Worm (Caenorhabditis elegans) whole organism, late embryonic: ENCODE data around the gene Y54G2A.36.

ENCODE experiments used
- C08G9.2 ChIP-seq: sonication (generic microtip); optimal IDR thresholded peaks from 2 replicates; lab custom pipeline; 2016; ENCODE audit warnings: mild to moderate bottlenecking, missing genetic modification characterization, moderate library complexity, missing compliant biosample characterization
- F13H6.1 ChIP-seq: sonication (generic microtip); optimal IDR thresholded peaks from 2 replicates; lab custom pipeline; 2016; ENCODE audit warnings: missing genetic modification characterization, missing compliant biosample characterization
- K09A11.1 ChIP-seq: sonication (generic microtip); optimal IDR thresholded peaks from 2 replicates; lab custom pipeline; 2017; ENCODE audit warnings: antibody characterized with exemption, mild to moderate bottlenecking, missing genetic modification characterization, missing compliant biosample characterization; ENCODE audit not compliant: insufficient read depth
- Y22D7AL.16 ChIP-seq: sonication (generic microtip); optimal IDR thresholded peaks from 2 replicates; lab custom pipeline; 2016; ENCODE audit warnings: missing genetic modification characterization, missing compliant biosample characterization
- ahr-1 ChIP-seq: sonication (generic microtip); optimal IDR thresholded peaks from 2 replicates; lab custom pipeline; 2016; ENCODE audit warnings: missing genetic modification characterization, missing compliant biosample characterization
- ceh-22 ChIP-seq: sonication (generic microtip); optimal IDR thresholded peaks from 2 replicates; lab custom pipeline; 2017; ENCODE audit warnings: missing biosample characterization, missing genetic modification characterization
- ceh-24 ChIP-seq: sonication (generic microtip); optimal IDR thresholded peaks from 2 replicates; lab custom pipeline; 2016; ENCODE audit warnings: mild to moderate bottlenecking, missing genetic modification characterization, missing compliant biosample characterization
- ceh-31 ChIP-seq: sonication (generic microtip); optimal IDR thresholded peaks from 2 replicates; lab custom pipeline; 2016; ENCODE audit warnings: missing genetic modification characterization, missing compliant biosample characterization
- ceh-34 ChIP-seq: sonication (generic microtip); optimal IDR thresholded peaks from 2 replicates; lab custom pipeline; 2016; ENCODE audit warnings: mild to moderate bottlenecking, missing genetic modification characterization, missing compliant biosample characterization
- dve-1 ChIP-seq: sonication (generic microtip); optimal IDR thresholded peaks from 2 replicates; lab custom pipeline; 2017; ENCODE audit warnings: antibody characterized with exemption, mild to moderate bottlenecking, missing genetic modification characterization, missing compliant biosample characterization
- elt-2 ChIP-seq: sonication (generic microtip); optimal IDR thresholded peaks from 2 replicates; lab custom pipeline; 2016; ENCODE audit warnings: missing genetic modification reagents, missing genetic modification characterization, missing compliant biosample characterization
- elt-4 ChIP-seq: sonication (generic microtip); optimal IDR thresholded peaks from 2 replicates; lab custom pipeline; 2016; ENCODE audit warnings: missing genetic modification characterization, missing compliant biosample characterization
- ets-4 ChIP-seq: sonication (generic microtip); optimal IDR thresholded peaks from 2 replicates; lab custom pipeline; 2016; ENCODE audit warnings: missing genetic modification characterization, missing compliant biosample characterization
- fkh-6 ChIP-seq: sonication (generic microtip); optimal IDR thresholded peaks from 2 replicates; lab custom pipeline; 2016; ENCODE audit warnings: missing genetic modification characterization, missing compliant biosample characterization
- hlh-30 ChIP-seq: sonication (generic microtip); optimal IDR thresholded peaks from 2 replicates; lab custom pipeline; 2017; ENCODE audit warnings: antibody characterized with exemption, missing genetic modification characterization, missing compliant biosample characterization; ENCODE audit not compliant: insufficient read depth
- hlh-6 ChIP-seq: sonication (generic microtip); optimal IDR thresholded peaks from 2 replicates; lab custom pipeline; 2016; ENCODE audit warnings: missing genotype, missing genetic modification characterization, missing compliant biosample characterization
- lin-11 ChIP-seq: fragments of 200-800 bp; sonication (Bioruptor generic); optimal IDR thresholded peaks from 2 replicates; lab custom pipeline; 2018; ENCODE audit warnings: mild to moderate bottlenecking, missing genetic modification characterization, missing compliant biosample characterization
- mec-3 ChIP-seq: sonication (generic microtip); optimal IDR thresholded peaks from 2 replicates; lab custom pipeline; 2016; ENCODE audit warnings: borderline replicate concordance, missing genetic modification characterization, missing compliant biosample characterization
- nfya-1 ChIP-seq: sonication (generic microtip); optimal IDR thresholded peaks from 2 replicates; lab custom pipeline; 2017; ENCODE audit warnings: missing genetic modification characterization, mild to moderate bottlenecking, missing compliant biosample characterization, antibody characterized with exemption, moderate library complexity
- npax-4 ChIP-seq: sonication (generic microtip); optimal IDR thresholded peaks from 2 replicates; lab custom pipeline; 2016; ENCODE audit warnings: missing genetic modification characterization, missing compliant biosample characterization
- odd-2 ChIP-seq: sonication (generic microtip); optimal IDR thresholded peaks from 2 replicates; lab custom pipeline; 2017; ENCODE audit warnings: antibody characterized with exemption, mild to moderate bottlenecking, missing genetic modification characterization, missing compliant biosample characterization
- pat-9 ChIP-seq: fragments of 200-800 bp; sonication (Bioruptor generic); optimal IDR thresholded peaks from 2 replicates; lab custom pipeline; 2018; ENCODE audit warnings: mild to moderate bottlenecking, missing genetic modification characterization, moderate library complexity, missing compliant biosample characterization
- pros-1 ChIP-seq: fragments of 150-350 bp; optimal IDR thresholded peaks from 2 replicates; lab custom pipeline; 2014; ENCODE audit warnings: missing biosample characterization, missing genetic modification reagents, missing genetic modification characterization
- ref-2 ChIP-seq: sonication (generic microtip); optimal IDR thresholded peaks from 2 replicates; lab custom pipeline; 2016; ENCODE audit warnings: missing genetic modification characterization, missing compliant biosample characterization
- sdc-2 ChIP-seq: sonication (generic microtip); optimal IDR thresholded peaks from 2 replicates; lab custom pipeline; 2016; ENCODE audit warnings: missing genotype, missing genetic modification characterization, missing compliant biosample characterization
- sox-4 ChIP-seq: sonication (generic microtip); optimal IDR thresholded peaks from 2 replicates; lab custom pipeline; 2017; ENCODE audit warnings: mild to moderate bottlenecking, missing genetic modification characterization, inconsistent platforms, missing compliant biosample characterization
- syd-9 ChIP-seq: sonication (generic microtip); optimal IDR thresholded peaks from 2 replicates; lab custom pipeline; 2016; ENCODE audit warnings: mild to moderate bottlenecking, missing genetic modification characterization, moderate library complexity, missing compliant biosample characterization
- unc-55 ChIP-seq: sonication (generic microtip); optimal IDR thresholded peaks from 2 replicates; lab custom pipeline; 2017; ENCODE audit warnings: missing biosample characterization, missing genetic modification reagents, missing genetic modification characterization
- unc-86 ChIP-seq: sonication (generic microtip); optimal IDR thresholded peaks from 2 replicates; lab custom pipeline; 2016; ENCODE audit warnings: missing genetic modification characterization, missing compliant biosample characterization
- zip-5 ChIP-seq: sonication (generic microtip); optimal IDR thresholded peaks from 2 replicates; lab custom pipeline; 2016; ENCODE audit warnings: missing genetic modification characterization, missing compliant biosample characterization
- ztf-16 ChIP-seq: sonication (generic microtip); optimal IDR thresholded peaks from 2 replicates; lab custom pipeline; 2017; ENCODE audit warnings: missing genetic modification characterization, missing compliant biosample characterization

Y54G2A.36 gene

ce11 chrIV:2853164-2853563 lies 44.3 kb upstream of the Y54G2A.36 start, which contains the start of gene Y54G2A.49:
Gene Y54G2A.49 (minus strand): TSS chrIV:2853264.
- TF ChIP-seq Y22D7AL.16 (tag; lab: Kevin White, UChicago) (no peak), zip-5 (no peak)
- TF ChIP-seq, all 69 proteins: peak for 0

- no peak for TF ChIP-seq ceh-31 (tag; lab: Kevin White, UChicago)
- TF ChIP-seq odd-2 (tag; lab: Kevin White, UChicago) = no peak
- TF ChIP-seq ref-2 (tag; lab: Kevin White, UChicago) = no peak
- no peak for TF ChIP-seq K09A11.1 (tag; lab: Kevin White, UChicago)
- TF ChIP-seq C08G9.2 (tag; lab: Kevin White, UChicago) = no peak
- TF ChIP-seq fkh-6 (tag; lab: Kevin White, UChicago) = no peak
- no peak for TF ChIP-seq hlh-6 (tag; lab: Kevin White, UChicago)
- no peak for TF ChIP-seq pros-1 (tag; lab: Kevin White, UChicago)
- no peak for TF ChIP-seq unc-55 (GFP tag; lab: Kevin White, UChicago)
- TF ChIP-seq Y22D7AL.16 (tag; lab: Kevin White, UChicago) = no peak
- no peak for TF ChIP-seq ahr-1 (tag; lab: Kevin White, UChicago)
- no peak for TF ChIP-seq ztf-16 (tag; lab: Kevin White, UChicago)
- no peak for TF ChIP-seq lin-11 (tag; lab: Kevin White, UChicago)
- no peak for TF ChIP-seq elt-2
- TF ChIP-seq, all 69 proteins: peak for 0
Measured at ce11 chrIV:2854161-2854560, 43.3 kb upstream of the Y54G2A.36 start.

ce11 chrIV:2855056-2855752 lies 42.3 kb upstream of the Y54G2A.36 start:
- TF ChIP-seq C08G9.2 (tag; lab: Kevin White, UChicago) (no peak), odd-2 (tag; lab: Kevin White, UChicago) (no peak), unc-86 (tag; lab: Kevin White, UChicago) (no peak), syd-9 (no peak), sox-4 (tag; lab: Kevin White, UChicago) (no peak), lin-11 (tag; lab: Kevin White, UChicago) (no peak), elt-4 (tag; lab: Kevin White, UChicago) (no peak), ceh-24 (tag; lab: Kevin White, UChicago) (no peak), mec-3 (tag; lab: Kevin White, UChicago) (no peak)

ce11 chrIV:2858734-2859133 lies 38.8 kb upstream of the Y54G2A.36 start:
- TF ChIP-seq ceh-31 (tag; lab: Kevin White, UChicago) = no peak
- TF ChIP-seq ztf-16 (tag; lab: Kevin White, UChicago) = no peak
- TF ChIP-seq ceh-22 (tag; lab: Kevin White, UChicago) = no peak
- no peak for TF ChIP-seq fkh-6 (tag; lab: Kevin White, UChicago)
- no peak for TF ChIP-seq C08G9.2 (tag; lab: Kevin White, UChicago)
- no peak for TF ChIP-seq sdc-2
- no peak for TF ChIP-seq npax-4 (tag; lab: Kevin White, UChicago)
- no peak for TF ChIP-seq ceh-34 (tag; lab: Kevin White, UChicago)
- TF ChIP-seq unc-86 (tag; lab: Kevin White, UChicago) = no peak
- no peak for TF ChIP-seq K09A11.1 (tag; lab: Kevin White, UChicago)
- TF ChIP-seq pros-1 (tag; lab: Kevin White, UChicago) = no peak
- no peak for TF ChIP-seq hlh-30
- no peak for TF ChIP-seq F13H6.1 (tag; lab: Kevin White, UChicago)
- no peak for TF ChIP-seq nfya-1
- TF ChIP-seq dve-1 (tag; lab: Kevin White, UChicago) = no peak
- no peak for TF ChIP-seq ets-4 (tag; lab: Kevin White, UChicago)
- TF ChIP-seq pat-9 = no peak

- no peak for TF ChIP-seq mec-3 (tag; lab: Kevin White, UChicago)
Measured at ce11 chrIV:2864743-2865142, 32.8 kb upstream of the Y54G2A.36 start, which contains the start of gene Y54G2A.16. Gene Y54G2A.16 (minus strand): TSS chrIV:2864843.
